Fruit fly (Drosophila melanogaster) whole organism, embryonic: ENCODE measurements around the gene Dcps.

ENCODE experiments used
- CG1024 ChIP-seq: fragments of 200-800 bp; sonication (Bioruptor generic); IDR thresholded peaks from 2 replicates; pipeline ENCODE4 v1.3.6; 2022; ENCODE audit warnings: missing biosample characterization, missing genetic modification characterization
- CG10462 ChIP-seq: fragments of 200-800 bp; sonication (Bioruptor generic); optimal IDR thresholded peaks from 2 replicates; lab custom pipeline; 2016; ENCODE audit warnings: missing biosample characterization, missing genetic modification characterization
- CG12236 ChIP-seq: fragments of 200-800 bp; sonication (Bioruptor generic); optimal IDR thresholded peaks from 2 replicates; lab custom pipeline; 2016; ENCODE audit warnings: missing biosample characterization, missing genetic modification characterization
- CG1233 ChIP-seq: fragments of 200-800 bp; sonication (Bioruptor generic); optimal IDR thresholded peaks from 4 replicates; lab custom pipeline; 2018; ENCODE audit warnings: missing biosample characterization, mild to moderate bottlenecking, missing genetic modification characterization
- CG13296 ChIP-seq: fragments of 200-800 bp; sonication (Bioruptor generic); optimal IDR thresholded peaks from 3 replicates; lab custom pipeline; 2018; ENCODE audit warnings: missing biosample characterization, mild to moderate bottlenecking, missing genetic modification characterization
- CG15269 ChIP-seq: fragments of 200-800 bp; sonication (Bioruptor generic); optimal IDR thresholded peaks from 2 replicates; lab custom pipeline; 2018; ENCODE audit warnings: missing biosample characterization, mild to moderate bottlenecking, missing genetic modification characterization, moderate library complexity
- CG1602 ChIP-seq: fragments of 200-800 bp; sonication (Bioruptor generic); optimal IDR thresholded peaks from 3 replicates; lab custom pipeline; 2016; ENCODE audit warnings: missing biosample characterization, missing genetic modification characterization
- CG17361 ChIP-seq: fragments of 200-800 bp; sonication (Bioruptor generic); IDR thresholded peaks from 3 replicates; pipeline ENCODE4 v1.3.6; 2022; ENCODE audit warnings: missing biosample characterization, missing genetic modification characterization
- CG17802 ChIP-seq: fragments of 200-800 bp; sonication (Bioruptor generic); optimal IDR thresholded peaks from 2 replicates; lab custom pipeline; 2018; ENCODE audit warnings: missing biosample characterization, mild to moderate bottlenecking, missing genetic modification characterization, moderate library complexity
- CG2116 ChIP-seq: fragments of 200-800 bp; sonication (Bioruptor generic); optimal IDR thresholded peaks from 3 replicates; lab custom pipeline; 2018; ENCODE audit warnings: missing biosample characterization, mild to moderate bottlenecking, missing genetic modification characterization
- CG31388 ChIP-seq: fragments of 200-800 bp; sonication (Bioruptor generic); optimal IDR thresholded peaks from 2 replicates; lab custom pipeline; 2016; ENCODE audit warnings: missing biosample characterization, missing genetic modification characterization
- CG3163 ChIP-seq: fragments of 200-800 bp; sonication (Bioruptor generic); optimal IDR thresholded peaks from 3 replicates; lab custom pipeline; 2016; ENCODE audit warnings: missing biosample characterization, missing genetic modification characterization
- CG34422 ChIP-seq: fragments of 200-800 bp; sonication (Bioruptor generic); IDR thresholded peaks from 3 replicates; pipeline ENCODE4 v1.3.6; 2022; ENCODE audit warnings: missing biosample characterization, missing genetic modification characterization
- CG3726 ChIP-seq: fragments of 200-800 bp; sonication (Bioruptor generic); IDR thresholded peaks from 3 replicates; pipeline ENCODE4, ENCODE4 v1.3.6; 2022; ENCODE audit warnings: missing biosample characterization, missing genetic modification characterization
- CG7372 ChIP-seq: fragments of 200-800 bp; sonication (Bioruptor generic); IDR thresholded peaks from 2 replicates; pipeline ENCODE4 v1.3.6; 2022; ENCODE audit warnings: missing biosample characterization, missing genetic modification characterization
- CG7786 ChIP-seq: fragments of 200-800 bp; sonication (Bioruptor generic); optimal IDR thresholded peaks from 2 replicates; lab custom pipeline; 2016; ENCODE audit warnings: missing biosample characterization, missing genetic modification characterization
- Dek ChIP-seq: fragments of 200-800 bp; sonication (Bioruptor generic); optimal IDR thresholded peaks from 3 replicates; lab custom pipeline; 2019; ENCODE audit warnings: missing biosample characterization, mild to moderate bottlenecking, missing genetic modification characterization, moderate library complexity
- Dfd ChIP-seq, 2 experiments: fragments of >200 bp; optimal IDR thresholded peaks; 2 replicates each; lab custom pipeline; 2017; ENCODE audit warnings: missing biosample characterization in 2 of 2, missing genetic modification characterization in 2 of 2
- Fer3 ChIP-seq: fragments of 200-800 bp; sonication (Bioruptor generic); optimal IDR thresholded peaks from 2 replicates; lab custom pipeline; 2018; ENCODE audit warnings: missing biosample characterization, mild to moderate bottlenecking, missing genetic modification characterization, moderate library complexity
- Hr3 ChIP-seq: fragments of 200-800 bp; sonication (Bioruptor generic); optimal IDR thresholded peaks from 3 replicates; lab custom pipeline; 2016; ENCODE audit warnings: missing biosample characterization, missing genetic modification characterization
- Hr39 ChIP-seq: fragments of >200 bp; optimal IDR thresholded peaks from 2 replicates; lab custom pipeline; 2017
- Kr ChIP-seq: fragments of 200-800 bp; sonication (Bioruptor generic); optimal IDR thresholded peaks from 2 replicates; lab custom pipeline; 2017; ENCODE audit warnings: missing biosample characterization, mild to moderate bottlenecking, missing genetic modification characterization
- Myb ChIP-seq: fragments of 200-800 bp; sonication (Bioruptor generic); optimal IDR thresholded peaks from 2 replicates; lab custom pipeline; 2016; ENCODE audit warnings: missing biosample characterization, missing genetic modification characterization
- NC2α ChIP-seq: fragments of 200-800 bp; sonication (Bioruptor generic); optimal IDR thresholded peaks from 2 replicates; lab custom pipeline; 2016; ENCODE audit warnings: missing biosample characterization, missing genetic modification characterization
- NK7.1 ChIP-seq: fragments of 200-800 bp; sonication (Bioruptor generic); optimal IDR thresholded peaks from 3 replicates; lab custom pipeline; 2016; ENCODE audit warnings: missing biosample characterization, missing genetic modification characterization
- Poxn ChIP-seq: fragments of 200-800 bp; sonication (Bioruptor generic); IDR thresholded peaks from 2 replicates; pipeline ENCODE4 v1.3.6; 2022; ENCODE audit warnings: missing biosample characterization, missing genetic modification characterization
- Spps ChIP-seq: fragments of 200-800 bp; sonication (Bioruptor generic); optimal IDR thresholded peaks from 2 replicates; lab custom pipeline; 2018; ENCODE audit warnings: missing biosample characterization, mild to moderate bottlenecking, missing genetic modification characterization
- Sry-δ ChIP-seq: fragments of 200-800 bp; sonication (Bioruptor generic); optimal IDR thresholded peaks from 2 replicates; lab custom pipeline; 2016; ENCODE audit warnings: missing biosample characterization, missing genetic modification characterization
- bowl ChIP-seq: fragments of 200-800 bp; sonication (Bioruptor generic); IDR thresholded peaks from 2 replicates; pipeline ENCODE4 v1.3.6; 2022; ENCODE audit warnings: missing biosample characterization, missing genetic modification characterization
- chinmo ChIP-seq: fragments of 200-800 bp; sonication (Bioruptor generic); IDR thresholded peaks from 4 replicates; pipeline ENCODE4 v1.3.6; 2022; ENCODE audit warnings: missing biosample characterization, missing genetic modification characterization; ENCODE audit not compliant: partially characterized antibody
- crol ChIP-seq: fragments of 200-800 bp; sonication (Bioruptor generic); IDR thresholded peaks from 2 replicates; pipeline ENCODE4 v1.3.6; 2022; ENCODE audit warnings: missing biosample characterization, missing genetic modification characterization
- dati ChIP-seq: fragments of 200-800 bp; sonication (Bioruptor generic); IDR thresholded peaks from 2 replicates; pipeline ENCODE4 v1.3.6; 2022; ENCODE audit warnings: missing biosample characterization, missing genetic modification characterization
- dm ChIP-seq: fragments of 200-800 bp; sonication (Bioruptor generic); optimal IDR thresholded peaks from 3 replicates; lab custom pipeline; 2016; ENCODE audit warnings: missing biosample characterization, missing genetic modification characterization
- dmrt99B ChIP-seq: fragments of 200-800 bp; sonication (Bioruptor generic); optimal IDR thresholded peaks from 2 replicates; lab custom pipeline; 2018; ENCODE audit warnings: missing biosample characterization, mild to moderate bottlenecking, missing genetic modification characterization, moderate library complexity
- emc ChIP-seq: fragments of 200-800 bp; sonication (Bioruptor generic); optimal IDR thresholded peaks from 2 replicates; lab custom pipeline; 2016; ENCODE audit warnings: missing biosample characterization, missing genetic modification characterization
- ewg ChIP-seq: fragments of 200-800 bp; sonication (Bioruptor generic); optimal IDR thresholded peaks from 3 replicates; lab custom pipeline; 2017; ENCODE audit warnings: mild to moderate bottlenecking, missing biosample characterization, missing genetic modification reagents, missing genetic modification characterization
- fd102C ChIP-seq: fragments of 200-800 bp; sonication (Bioruptor generic); optimal IDR thresholded peaks from 2 replicates; lab custom pipeline; 2018; ENCODE audit warnings: missing biosample characterization, mild to moderate bottlenecking, missing genetic modification characterization, moderate library complexity
- gro ChIP-seq: fragments of 200-800 bp; sonication (Bioruptor generic); optimal IDR thresholded peaks from 2 replicates; lab custom pipeline; 2016; ENCODE audit warnings: missing biosample characterization, missing genetic modification characterization
- jing ChIP-seq: fragments of 200-800 bp; sonication (Bioruptor generic); optimal IDR thresholded peaks from 2 replicates; lab custom pipeline; 2018; ENCODE audit warnings: missing biosample characterization, mild to moderate bottlenecking, missing genetic modification characterization
- lbe ChIP-seq: fragments of 200-800 bp; sonication (Bioruptor generic); optimal IDR thresholded peaks from 2 replicates; lab custom pipeline; 2016; ENCODE audit warnings: missing biosample characterization, mild to moderate bottlenecking, missing genetic modification characterization
- lola ChIP-seq, 3 experiments: fragments of >200 bp in 2 of 3; fragments of 200-800 bp in 1 of 3; sonication (Bioruptor generic) in 1 of 3; optimal IDR thresholded peaks; 2 replicates each; lab custom pipeline; 2017 to 2019; ENCODE audit warnings: missing biosample characterization in 3 of 3, missing genetic modification characterization in 3 of 3, mild to moderate bottlenecking in 1 of 3, moderate library complexity in 1 of 3
- oc ChIP-seq: fragments of 200-800 bp; sonication (Bioruptor generic); optimal IDR thresholded peaks from 2 replicates; lab custom pipeline; 2018; ENCODE audit warnings: missing biosample characterization, mild to moderate bottlenecking, missing genetic modification characterization, moderate library complexity
- odd ChIP-seq: fragments of 200-800 bp; sonication (Bioruptor generic); optimal IDR thresholded peaks from 2 replicates; lab custom pipeline; 2017; ENCODE audit warnings: missing biosample characterization, mild to moderate bottlenecking, missing genetic modification characterization
- org-1 ChIP-seq: fragments of 200-800 bp; sonication (Bioruptor generic); optimal IDR thresholded peaks from 2 replicates; lab custom pipeline; 2017; ENCODE audit warnings: missing biosample characterization, missing genetic modification characterization
- sim ChIP-seq: fragments of 200-800 bp; sonication (Bioruptor generic); IDR thresholded peaks from 2 replicates; pipeline ENCODE4 v1.3.6; 2022; ENCODE audit warnings: missing biosample characterization, missing genetic modification characterization
- slou ChIP-seq: fragments of 200-800 bp; sonication (Bioruptor generic); optimal IDR thresholded peaks from 3 replicates; lab custom pipeline; 2016; ENCODE audit warnings: missing biosample characterization, missing genetic modification characterization
- sqz ChIP-seq: fragments of 200-800 bp; sonication (Bioruptor generic); optimal IDR thresholded peaks from 3 replicates; lab custom pipeline; 2018; ENCODE audit warnings: missing biosample characterization, mild to moderate bottlenecking, missing genetic modification characterization
- toy ChIP-seq: fragments of 200-800 bp; sonication (Bioruptor generic); IDR thresholded peaks from 2 replicates; pipeline ENCODE4 v1.3.6; 2022; ENCODE audit warnings: missing biosample characterization, missing genetic modification characterization
- trh ChIP-seq: fragments of 200-800 bp; sonication (Bioruptor generic); optimal IDR thresholded peaks from 2 replicates; lab custom pipeline; 2016; ENCODE audit warnings: missing biosample characterization, missing genetic modification characterization
- zfh1 ChIP-seq: fragments of 200-800 bp; sonication (Bioruptor generic); IDR thresholded peaks from 3 replicates; pipeline ENCODE4 v1.3.6; 2022; ENCODE audit warnings: missing biosample characterization, missing genetic modification characterization

Dcps gene

dm6 chr3R:5742278-5743196 is 12.0 kb downstream of the Dcps start, which contains the start of the genes Sym and Madm (continued):
- TF ChIP-seq jing (no peak), CG15269 (tag; lab: Kevin White, UChicago) (no peak), Hr3 (GFP tag; lab: Kevin White, UChicago) (peak; percentile 33), NC2α (GFP tag; lab: Kevin White, UChicago) (no peak), lbe (GFP tag; lab: Kevin White, UChicago) (no peak), Fer3 (tag; lab: Kevin White, UChicago) (no peak), Kr (GFP tag; lab: Kevin White, UChicago) (no peak), CG2116 (peak; percentile 95), Dfd (GFP tag; optimal IDR thresholded peaks at IDR 0.05; lab: Kevin White, UChicago) (no peak), slou (GFP tag; lab: Kevin White, UChicago) (no peak), CG17802 (no peak), org-1 (no peak), trh (GFP tag; lab: Kevin White, UChicago) (no peak), Sry-δ (GFP tag; lab: Kevin White, UChicago) (peak; percentile 89), CG7372 (GFP tag; lab: Robert Waterston, UW) (no peak), Dek (tag; lab: Kevin White, UChicago) (peak; percentile 16), fd102C (no peak), lola (GFP tag; optimal IDR thresholded peaks at IDR 0.05; lab: Kevin White, UChicago) (peak in 1 of 3 experiments; percentile 40), sim (GFP tag; lab: Robert Waterston, UW) (no peak), CG17361 (GFP tag; lab: Robert Waterston, UW) (peak; percentile 66; the same call in 2 of the 3 replicates), CG1602 (GFP tag; lab: Kevin White, UChicago) (peak; percentile 33), CG3163 (GFP tag; lab: Kevin White, UChicago) (no peak), bowl (GFP tag; lab: Robert Waterston, UW) (no peak), crol (GFP tag; lab: Robert Waterston, UW) (peak; percentile 99), dmrt99B (tag; lab: Kevin White, UChicago) (no peak), Myb (peak; percentile 53), chinmo (GFP tag; lab: Robert Waterston, UW) (peak; percentile 72; the same call in 1 of the 4 replicates), Poxn (GFP tag; lab: Robert Waterston, UW) (no peak), CG12236 (GFP tag; lab: Kevin White, UChicago) (no peak), CG7786 (peak; percentile 1), zfh1 (no peak), emc (GFP tag; lab: Kevin White, UChicago) (no peak), odd (GFP tag; lab: Kevin White, UChicago) (no peak), CG10462 (GFP tag; lab: Kevin White, UChicago) (no peak), dm (GFP tag; lab: Kevin White, UChicago) (peak; percentile 56), ewg (peak; percentile 83), gro (peak; percentile 63), NK7.1 (no peak), CG1024 (GFP tag; lab: Robert Waterston, UW) (no peak), toy (no peak), Hr39 (lab: Kevin White, UChicago) (no peak), oc (tag; lab: Kevin White, UChicago) (no peak), Spps (tag; lab: Kevin White, UChicago) (no peak), CG34422 (GFP tag; lab: Robert Waterston, UW) (0 out of 3 replicates have a peak, but pooled peaks have one; percentile 41), CG3726 (no peak), sqz (GFP tag; lab: Kevin White, UChicago) (no peak), CG1233 (GFP tag; lab: Kevin White, UChicago) (no peak), CG13296 (GFP tag; lab: Kevin White, UChicago) (no peak), dati (GFP tag; lab: Robert Waterston, UW) (no peak), CG31388 (GFP tag; lab: Kevin White, UChicago) (no peak)
